Worm (Caenorhabditis elegans): Measurements from ENCODE around the gene lin-66.

- TF ChIP-seq elt-1 (tag; optimal IDR thresholded peaks at IDR 0.05; ENCODE audit: borderline replicate concordance, insufficient read depth) (no peak), blmp-1 (tag; optimal IDR thresholded peaks at IDR 0.05) (no peak), snpc-4 (tag; optimal IDR thresholded peaks at IDR 0.05) (no peak), unc-120 (tag; optimal IDR thresholded peaks at IDR 0.05; ENCODE audit: poor library complexity, severe bottlenecking) (no peak), pha-4 (tag; optimal IDR thresholded peaks at IDR 0.05) (no peak), ceh-39 (tag; optimal IDR thresholded peaks at IDR 0.05) (no peak), lin-13 (tag; optimal IDR thresholded peaks at IDR 0.05) (no peak), nhr-76 (tag; optimal IDR thresholded peaks at IDR 0.05) (no peak)
These were observed 25.1 kb downstream of the lin-66 start, which contains the start of gene Y37A1A.2 for ce11 chrIV:13912929-13913328.
